Fruit fly (Drosophila melanogaster) whole organism, embryonic: ENCODE data around the gene CG16734.

Source experiments
- Abd-B ChIP-seq: fragments of 200-800 bp; sonication (Bioruptor generic); optimal IDR thresholded peaks from 2 replicates; lab custom pipeline; 2018; ENCODE audit warnings: missing biosample characterization, mild to moderate bottlenecking, missing genetic modification characterization, moderate library complexity
- Atf6 ChIP-seq: fragments of 200-800 bp; sonication (Bioruptor generic); IDR thresholded peaks from 2 replicates; pipeline ENCODE4 v1.3.6; 2022; ENCODE audit warnings: missing biosample characterization, missing genetic modification characterization
- Bgb ChIP-seq: fragments of 200-800 bp; sonication (Bioruptor generic); IDR thresholded peaks from 2 replicates; pipeline ENCODE4 v1.3.6; 2022; ENCODE audit warnings: missing biosample characterization, missing genetic modification characterization; ENCODE audit not compliant: partially characterized antibody
- CG11247 ChIP-seq: fragments of 200-800 bp; sonication (Bioruptor generic); IDR thresholded peaks from 2 replicates; pipeline ENCODE4 v1.3.6; 2022; ENCODE audit warnings: missing biosample characterization, missing genetic modification characterization
- CG11504 ChIP-seq: fragments of 200-800 bp; sonication (Bioruptor generic); optimal IDR thresholded peaks from 3 replicates; lab custom pipeline; 2019; ENCODE audit warnings: missing biosample characterization, mild to moderate bottlenecking, missing genetic modification characterization, moderate library complexity
- CG11695 ChIP-seq: fragments of 200-800 bp; sonication (Bioruptor generic); IDR thresholded peaks from 3 replicates; pipeline ENCODE4 v1.3.6; 2022; ENCODE audit warnings: missing biosample characterization, missing genetic modification characterization
- CG12155 ChIP-seq: fragments of 200-800 bp; sonication (Bioruptor generic); optimal IDR thresholded peaks from 3 replicates; lab custom pipeline; 2016; ENCODE audit warnings: missing biosample characterization, missing genetic modification characterization
- CG12236 ChIP-seq: fragments of 200-800 bp; sonication (Bioruptor generic); optimal IDR thresholded peaks from 2 replicates; lab custom pipeline; 2016; ENCODE audit warnings: missing biosample characterization, missing genetic modification characterization
- CG12659 ChIP-seq: fragments of 200-800 bp; sonication (Bioruptor generic); optimal IDR thresholded peaks from 3 replicates; lab custom pipeline; 2017; ENCODE audit warnings: mild to moderate bottlenecking, missing biosample characterization, missing genetic modification reagents, missing genetic modification characterization
- CG15073 ChIP-seq: fragments of 200-800 bp; sonication (Bioruptor generic); optimal IDR thresholded peaks from 2 replicates; lab custom pipeline; 2016; ENCODE audit warnings: missing biosample characterization, missing genetic modification characterization
- CG18011 ChIP-seq: fragments of 200-800 bp; sonication (Bioruptor generic); optimal IDR thresholded peaks from 2 replicates; lab custom pipeline; 2017; ENCODE audit warnings: missing biosample characterization, missing genetic modification characterization, mild to moderate bottlenecking, moderate library complexity, missing genotype
- CG2120 ChIP-seq: fragments of 200-800 bp; sonication (Bioruptor generic); optimal IDR thresholded peaks from 3 replicates; lab custom pipeline; 2016; ENCODE audit warnings: missing biosample characterization, missing genetic modification characterization
- CG30403 ChIP-seq: fragments of 200-800 bp; sonication (Bioruptor generic); optimal IDR thresholded peaks from 3 replicates; lab custom pipeline; 2016; ENCODE audit warnings: missing biosample characterization, missing genetic modification characterization
- CG3995 ChIP-seq: fragments of 200-800 bp; sonication (Bioruptor generic); optimal IDR thresholded peaks from 3 replicates; lab custom pipeline; 2016; ENCODE audit warnings: missing biosample characterization, missing genetic modification characterization
- CG6254 ChIP-seq: fragments of 200-800 bp; sonication (Bioruptor generic); optimal IDR thresholded peaks from 3 replicates; lab custom pipeline; 2017; ENCODE audit warnings: mild to moderate bottlenecking, missing biosample characterization, missing genetic modification reagents, missing genetic modification characterization
- CG6791 ChIP-seq: fragments of 200-800 bp; sonication (Bioruptor generic); IDR thresholded peaks from 3 replicates; pipeline ENCODE4 v1.3.6; 2022; ENCODE audit warnings: missing biosample characterization, missing genetic modification characterization; ENCODE audit not compliant: partially characterized antibody
- CG7357 ChIP-seq: fragments of 200-800 bp; sonication (Bioruptor generic); IDR thresholded peaks from 3 replicates; pipeline ENCODE4 v1.3.6; 2022; ENCODE audit warnings: missing biosample characterization, missing genetic modification characterization
- CG7786 ChIP-seq: fragments of 200-800 bp; sonication (Bioruptor generic); optimal IDR thresholded peaks from 2 replicates; lab custom pipeline; 2016; ENCODE audit warnings: missing biosample characterization, missing genetic modification characterization
- CG7839 ChIP-seq: fragments of 200-800 bp; sonication (Bioruptor generic); optimal IDR thresholded peaks from 3 replicates; lab custom pipeline; 2018; ENCODE audit warnings: missing biosample characterization, mild to moderate bottlenecking, missing genetic modification characterization, moderate library complexity
- CG9817 ChIP-seq: fragments of 200-800 bp; sonication (Bioruptor generic); optimal IDR thresholded peaks from 2 replicates; lab custom pipeline; 2018; ENCODE audit warnings: missing biosample characterization, mild to moderate bottlenecking, missing genetic modification characterization, moderate library complexity
- D19A ChIP-seq: fragments of 200-800 bp; optimal IDR thresholded peaks from 3 replicates; lab custom pipeline; 2019; ENCODE audit warnings: missing biosample characterization, mild to moderate bottlenecking, missing genetic modification characterization, moderate library complexity
- Dek ChIP-seq: fragments of 200-800 bp; sonication (Bioruptor generic); optimal IDR thresholded peaks from 3 replicates; lab custom pipeline; 2019; ENCODE audit warnings: missing biosample characterization, mild to moderate bottlenecking, missing genetic modification characterization, moderate library complexity
- Fer3 ChIP-seq: fragments of 200-800 bp; sonication (Bioruptor generic); optimal IDR thresholded peaks from 2 replicates; lab custom pipeline; 2018; ENCODE audit warnings: missing biosample characterization, mild to moderate bottlenecking, missing genetic modification characterization, moderate library complexity
- Hmr ChIP-seq: fragments of 200-800 bp; sonication (Bioruptor generic); optimal IDR thresholded peaks from 3 replicates; lab custom pipeline; 2017; ENCODE audit warnings: mild to moderate bottlenecking, missing biosample characterization, missing genetic modification reagents, missing genetic modification characterization
- Lhr ChIP-seq: fragments of 200-800 bp; sonication (Bioruptor generic); optimal IDR thresholded peaks from 3 replicates; lab custom pipeline; 2017; ENCODE audit warnings: mild to moderate bottlenecking, missing biosample characterization, missing genetic modification reagents, missing genetic modification characterization
- Mad ChIP-seq: fragments of 200-800 bp; sonication (Bioruptor generic); optimal IDR thresholded peaks from 2 replicates; lab custom pipeline; 2016; ENCODE audit warnings: missing biosample characterization, missing genetic modification characterization
- Mes4 ChIP-seq: fragments of 200-800 bp; sonication (Bioruptor generic); optimal IDR thresholded peaks from 2 replicates; lab custom pipeline; 2016; ENCODE audit warnings: missing biosample characterization, missing genetic modification characterization
- Ptx1 ChIP-seq: fragments of 200-800 bp; sonication (Bioruptor generic); IDR thresholded peaks from 2 replicates; pipeline ENCODE4 v1.3.6; 2022; ENCODE audit warnings: missing biosample characterization, missing genetic modification characterization
- Six4 ChIP-seq: fragments of 200-800 bp; sonication (Bioruptor generic); optimal IDR thresholded peaks from 2 replicates; lab custom pipeline; 2016; ENCODE audit warnings: missing biosample characterization, missing genetic modification characterization
- ci ChIP-seq: fragments of 200-800 bp; sonication (Bioruptor generic); IDR thresholded peaks from 3 replicates; pipeline ENCODE4 v1.3.6; 2022; ENCODE audit warnings: missing biosample characterization, missing genetic modification characterization
- croc ChIP-seq: fragments of 200-800 bp; sonication (Bioruptor generic); conservative IDR thresholded peaks from 3 replicates; pipeline ENCODE4 v1.3.6; 2022; ENCODE audit warnings: missing biosample characterization, missing genetic modification characterization
- da ChIP-seq: fragments of 200-800 bp; sonication (Bioruptor generic); optimal IDR thresholded peaks from 2 replicates; lab custom pipeline; 2016; ENCODE audit warnings: missing biosample characterization, missing genetic modification characterization
- fd96Cb ChIP-seq: fragments of 200-800 bp; sonication (Bioruptor generic); optimal IDR thresholded peaks from 2 replicates; lab custom pipeline; 2018; ENCODE audit warnings: missing biosample characterization, mild to moderate bottlenecking, missing genetic modification characterization, moderate library complexity
- hbn ChIP-seq: fragments of 200-800 bp; sonication (Bioruptor generic); IDR thresholded peaks from 2 replicates; pipeline ENCODE4 v1.3.6; 2022; ENCODE audit warnings: missing biosample characterization, missing genetic modification characterization; ENCODE audit not compliant: partially characterized antibody
- luna ChIP-seq: fragments of 200-800 bp; sonication (Bioruptor generic); optimal IDR thresholded peaks from 2 replicates; lab custom pipeline; 2016; ENCODE audit warnings: missing biosample characterization, missing genetic modification characterization
- mirr ChIP-seq: fragments of 200-800 bp; sonication (Bioruptor generic); optimal IDR thresholded peaks from 3 replicates; lab custom pipeline; 2018; ENCODE audit warnings: missing biosample characterization, mild to moderate bottlenecking, missing genetic modification characterization
- nom ChIP-seq: fragments of 200-800 bp; sonication (Bioruptor generic); optimal IDR thresholded peaks from 2 replicates; lab custom pipeline; 2017; ENCODE audit warnings: missing biosample characterization, missing genetic modification characterization, mild to moderate bottlenecking, moderate library complexity, missing genetic modification reagents
- pum ChIP-seq: fragments of 200-800 bp; sonication (Bioruptor generic); optimal IDR thresholded peaks from 2 replicates; lab custom pipeline; 2016; ENCODE audit warnings: missing biosample characterization, missing genetic modification characterization
- row ChIP-seq: fragments of 200-800 bp; sonication (Bioruptor generic); IDR thresholded peaks from 3 replicates; pipeline ENCODE4 v1.3.6; 2022; ENCODE audit warnings: missing biosample characterization, missing genetic modification characterization
- sens ChIP-seq: fragments of 200-800 bp; sonication (Bioruptor generic); peaks from one replicate; lab custom pipeline; 2016; ENCODE audit warnings: missing biosample characterization, missing genetic modification characterization
- sob ChIP-seq: fragments of 200-800 bp; sonication (Bioruptor generic); IDR thresholded peaks from 2 replicates; pipeline ENCODE4 v1.3.6; 2022; ENCODE audit warnings: missing biosample characterization, missing genetic modification characterization
- tgo ChIP-seq: fragments of 200-800 bp; sonication (Bioruptor generic); IDR thresholded peaks from 3 replicates; pipeline ENCODE4 v1.3.6; 2022; ENCODE audit warnings: missing biosample characterization, missing genetic modification characterization
- tx ChIP-seq: fragments of 200-800 bp; sonication (Bioruptor generic); optimal IDR thresholded peaks from 2 replicates; lab custom pipeline; 2016; ENCODE audit warnings: missing biosample characterization, missing genetic modification characterization

CG16734 gene

dm6 chr3R:9220064-9220864 lies 34.6 kb upstream of the CG16734 start (continued):
- peak; percentile 42 for TF ChIP-seq CG11504
- no peak for TF ChIP-seq CG3995
- no peak for TF ChIP-seq CG6791 (GFP tag; lab: Robert Waterston, UW)
- TF ChIP-seq CG11695, result peak; percentile 58; the same call in 2 of the 3 replicates
- TF ChIP-seq CG2120 (GFP tag; lab: Kevin White, UChicago), result peak; percentile 84
- TF ChIP-seq fd96Cb, result no peak
- no peak for TF ChIP-seq Mad
- peak; percentile 47; the same call in 1 of the 2 replicates for TF ChIP-seq sob (GFP tag; lab: Robert Waterston, UW)
- peak; percentile 63 for TF ChIP-seq D19A (tag; lab: Kevin White, UChicago)
- peak; percentile 43 for TF ChIP-seq CG30403 (GFP tag; lab: Kevin White, UChicago)
- TF ChIP-seq mirr (GFP tag; lab: Kevin White, UChicago), result no peak
- peak; percentile 19 for TF ChIP-seq CG12155 (GFP tag; lab: Kevin White, UChicago)
- TF ChIP-seq Six4 (GFP tag; lab: Kevin White, UChicago), result no peak
- TF ChIP-seq Lhr, result no peak
- peak; percentile 20; the same call in 1 of the 2 replicates for TF ChIP-seq CG11247
- no peak for TF ChIP-seq croc (GFP tag; lab: Robert Waterston, UW)
- 0 out of 2 replicates have a peak, but pooled peaks have one; percentile 36 for TF ChIP-seq Ptx1 (GFP tag; lab: Robert Waterston, UW)
- TF ChIP-seq CG12659 (GFP tag; lab: Kevin White, UChicago), result peak; percentile 25
- peak; percentile 80 for TF ChIP-seq sens
- TF ChIP-seq CG7839 (tag; lab: Kevin White, UChicago), result peak; percentile 44
- no peak for TF ChIP-seq Dek (tag; lab: Kevin White, UChicago)
- TF ChIP-seq row (GFP tag; lab: Robert Waterston, UW), result peak; percentile 60
- TF ChIP-seq CG18011 (GFP tag; lab: Kevin White, UChicago), result no peak
- TF ChIP-seq tgo (GFP tag; lab: Robert Waterston, UW), result peak; percentile 41; the same call in 1 of the 3 replicates
- no peak for TF ChIP-seq tx (GFP tag; lab: Kevin White, UChicago)
- TF ChIP-seq da, result no peak
- TF ChIP-seq CG7786 (GFP tag; lab: Kevin White, UChicago), result peak; percentile 61
- no peak for TF ChIP-seq Abd-B (GFP tag; lab: Kevin White, UChicago)
- TF ChIP-seq Hmr (GFP tag; lab: Kevin White, UChicago), result peak; percentile 65
- peak; percentile 2 for TF ChIP-seq pum
- TF ChIP-seq CG15073 (GFP tag; lab: Kevin White, UChicago), result peak; percentile 1
- TF ChIP-seq hbn (GFP tag; lab: Robert Waterston, UW), result no peak
- TF ChIP-seq Bgb (GFP tag; lab: Robert Waterston, UW), result peak; percentile 17; the same call in 1 of the 2 replicates
- peak; percentile 22; the same call in 1 of the 3 replicates for TF ChIP-seq ci (GFP tag; lab: Robert Waterston, UW)
- no peak for TF ChIP-seq Mes4 (GFP tag; lab: Kevin White, UChicago)
- TF ChIP-seq Fer3 (tag; lab: Kevin White, UChicago), result peak; percentile 36
- TF ChIP-seq CG6254, result peak; percentile 18
- TF ChIP-seq luna (GFP tag; lab: Kevin White, UChicago), result peak; percentile 50
- TF ChIP-seq Atf6 (GFP tag; lab: Robert Waterston, UW), result peak; percentile 62; the same call in 1 of the 2 replicates
- TF ChIP-seq CG9817 (tag; lab: Kevin White, UChicago), result peak; percentile 5
- TF ChIP-seq nom (GFP tag; lab: Kevin White, UChicago), result peak; percentile 78
- TF ChIP-seq CG12236 (GFP tag; lab: Kevin White, UChicago), result no peak
- 0 out of 3 replicates have a peak, but pooled peaks have one; percentile 19 for TF ChIP-seq CG7357
